Fruit fly (Drosophila melanogaster) whole organism, embryonic: ENCODE results near the gene zuc.

Experiments
- Ada2b ChIP-seq: fragments of 200-800 bp; sonication (Bioruptor generic); IDR thresholded peaks from 2 replicates; pipeline ENCODE4 v1.3.6; 2022; ENCODE audit warnings: missing biosample characterization, missing genetic modification characterization
- Atf3 ChIP-seq: fragments of 200-800 bp; sonication (Bioruptor generic); optimal IDR thresholded peaks from 3 replicates; lab custom pipeline; 2016; ENCODE audit warnings: missing biosample characterization, missing genetic modification characterization
- Blimp-1 ChIP-seq: fragments of 200-800 bp; sonication (Bioruptor generic); optimal IDR thresholded peaks from 3 replicates; lab custom pipeline; 2018; ENCODE audit warnings: missing biosample characterization, missing genetic modification characterization, mild to moderate bottlenecking, moderate library complexity, missing genetic modification reagents
- CG10147 ChIP-seq: fragments of 200-800 bp; sonication (Bioruptor generic); optimal IDR thresholded peaks from 2 replicates; lab custom pipeline; 2019; ENCODE audit warnings: missing biosample characterization, mild to moderate bottlenecking, missing genetic modification characterization, moderate library complexity
- CG10321 ChIP-seq: fragments of 200-800 bp; sonication (Bioruptor generic); IDR thresholded peaks from 2 replicates; pipeline ENCODE4 v1.3.6; 2022; ENCODE audit warnings: missing biosample characterization, missing genetic modification characterization
- CG10431 ChIP-seq: fragments of 200-800 bp; sonication (Bioruptor generic); optimal IDR thresholded peaks from 3 replicates; lab custom pipeline; 2018; ENCODE audit warnings: missing biosample characterization, mild to moderate bottlenecking, missing genetic modification characterization
- CG10654 ChIP-seq: fragments of 200-800 bp; sonication (Bioruptor generic); optimal IDR thresholded peaks from 2 replicates; lab custom pipeline; 2016; ENCODE audit warnings: missing biosample characterization, missing genetic modification characterization
- CG11456 ChIP-seq: fragments of 200-800 bp; sonication (Bioruptor generic); IDR thresholded peaks from 3 replicates; pipeline ENCODE4 v1.3.6; 2022; ENCODE audit warnings: missing biosample characterization, missing genetic modification characterization
- CG11560 ChIP-seq: fragments of 200-800 bp; sonication (Bioruptor generic); IDR thresholded peaks from 3 replicates; pipeline ENCODE4 v1.3.6; 2022; ENCODE audit warnings: missing biosample characterization, missing genetic modification characterization
- CG11723 ChIP-seq: fragments of 200-800 bp; sonication (Bioruptor generic); optimal IDR thresholded peaks from 2 replicates; lab custom pipeline; 2017; ENCODE audit warnings: missing biosample characterization, mild to moderate bottlenecking, missing genetic modification characterization
- CG12391 ChIP-seq: fragments of 200-800 bp; sonication (Bioruptor generic); optimal IDR thresholded peaks from 3 replicates; lab custom pipeline; 2018; ENCODE audit warnings: missing biosample characterization, mild to moderate bottlenecking, missing genetic modification characterization, moderate library complexity
- CG13424 ChIP-seq: fragments of 200-800 bp; sonication (Bioruptor generic); optimal IDR thresholded peaks from 2 replicates; lab custom pipeline; 2019; ENCODE audit warnings: missing biosample characterization, mild to moderate bottlenecking, missing genetic modification characterization, moderate library complexity
- CG13775 ChIP-seq: fragments of 200-800 bp; sonication (Bioruptor generic); optimal IDR thresholded peaks from 3 replicates; lab custom pipeline; 2017; ENCODE audit warnings: missing biosample characterization, mild to moderate bottlenecking, missing genetic modification characterization
- CG14860 ChIP-seq: fragments of 200-800 bp; sonication (Bioruptor generic); IDR thresholded peaks from 3 replicates; pipeline ENCODE4 v1.3.6; 2022; ENCODE audit warnings: missing biosample characterization, missing genetic modification characterization; ENCODE audit not compliant: partially characterized antibody
- CG1603 ChIP-seq: fragments of 200-800 bp; sonication (Bioruptor generic); optimal IDR thresholded peaks from 2 replicates; lab custom pipeline; 2019; ENCODE audit warnings: missing biosample characterization, mild to moderate bottlenecking, missing genetic modification characterization, moderate library complexity
- CG17328 ChIP-seq: fragments of 200-800 bp; sonication (Bioruptor generic); IDR thresholded peaks from 2 replicates; pipeline ENCODE4 v1.3.6; 2022; ENCODE audit warnings: missing biosample characterization, missing genetic modification characterization
- CG18476 ChIP-seq: fragments of 200-800 bp; sonication (Bioruptor generic); optimal IDR thresholded peaks from 2 replicates; lab custom pipeline; 2016; ENCODE audit warnings: missing biosample characterization, mild to moderate bottlenecking, missing genetic modification characterization
- CG2678 ChIP-seq: fragments of 200-800 bp; sonication (Bioruptor generic); optimal IDR thresholded peaks from 3 replicates; lab custom pipeline; 2019; ENCODE audit warnings: missing biosample characterization, mild to moderate bottlenecking, missing genetic modification characterization, moderate library complexity
- CG32532 ChIP-seq: fragments of 200-800 bp; sonication (Bioruptor generic); IDR thresholded peaks from 2 replicates; pipeline ENCODE4 v1.3.6; 2022; ENCODE audit warnings: missing biosample characterization, missing genetic modification characterization
- CG32772 ChIP-seq: fragments of 200-800 bp; sonication (Bioruptor generic); IDR thresholded peaks from 2 replicates; pipeline ENCODE4 v1.3.6; 2022; ENCODE audit warnings: missing biosample characterization, missing genetic modification characterization
- CG6254 ChIP-seq: fragments of 200-800 bp; sonication (Bioruptor generic); optimal IDR thresholded peaks from 3 replicates; lab custom pipeline; 2017; ENCODE audit warnings: mild to moderate bottlenecking, missing biosample characterization, missing genetic modification reagents, missing genetic modification characterization
- CG6654 ChIP-seq: fragments of 200-800 bp; sonication (Bioruptor generic); optimal IDR thresholded peaks from 2 replicates; lab custom pipeline; 2017; ENCODE audit warnings: missing biosample characterization, mild to moderate bottlenecking, missing genetic modification characterization
- CG6765 ChIP-seq: fragments of 200-800 bp; sonication (Bioruptor generic); optimal IDR thresholded peaks from 3 replicates; lab custom pipeline; 2017; ENCODE audit warnings: missing biosample characterization, mild to moderate bottlenecking, missing genetic modification characterization
- CG7357 ChIP-seq: fragments of 200-800 bp; sonication (Bioruptor generic); IDR thresholded peaks from 3 replicates; pipeline ENCODE4 v1.3.6; 2022; ENCODE audit warnings: missing biosample characterization, missing genetic modification characterization
- CG7928 ChIP-seq: fragments of 200-800 bp; sonication (Bioruptor generic); optimal IDR thresholded peaks from 2 replicates; lab custom pipeline; 2017; ENCODE audit warnings: missing biosample characterization, mild to moderate bottlenecking, missing genetic modification characterization
- CG8765 ChIP-seq: fragments of 200-800 bp; sonication (Bioruptor generic); IDR thresholded peaks from 2 replicates; pipeline ENCODE4 v1.3.6; 2022; ENCODE audit warnings: missing biosample characterization, missing genetic modification characterization
- CG8924 ChIP-seq: fragments of 200-800 bp; optimal IDR thresholded peaks from 3 replicates; lab custom pipeline; 2019; ENCODE audit warnings: missing biosample characterization, mild to moderate bottlenecking, missing genetic modification characterization, moderate library complexity
- CG9727 ChIP-seq: fragments of 200-800 bp; sonication (Bioruptor generic); optimal IDR thresholded peaks from 3 replicates; lab custom pipeline; 2017; ENCODE audit warnings: missing biosample characterization, mild to moderate bottlenecking, missing genetic modification characterization
- Chrac-16 ChIP-seq: fragments of 200-800 bp; sonication (Bioruptor generic); optimal IDR thresholded peaks from 3 replicates; lab custom pipeline; 2016; ENCODE audit warnings: missing biosample characterization, missing genetic modification characterization
- E2f2 ChIP-seq: fragments of 200-800 bp; sonication (Bioruptor generic); IDR thresholded peaks from 2 replicates; pipeline ENCODE4 v1.3.6; 2022; ENCODE audit warnings: missing biosample characterization, missing genetic modification characterization
- HLH3B ChIP-seq: fragments of 200-800 bp; sonication (Bioruptor generic); IDR thresholded peaks from 2 replicates; pipeline ENCODE4 v1.3.6; 2022; ENCODE audit warnings: missing biosample characterization, missing genetic modification characterization
- HLH4C ChIP-seq: fragments of 200-800 bp; sonication (Bioruptor generic); IDR thresholded peaks from 3 replicates; pipeline ENCODE4 v1.3.6; 2022; ENCODE audit warnings: missing biosample characterization, missing genetic modification characterization; ENCODE audit not compliant: partially characterized antibody
- Meics ChIP-seq: fragments of 200-800 bp; sonication (Bioruptor generic); optimal IDR thresholded peaks from 2 replicates; lab custom pipeline; 2017; ENCODE audit warnings: missing biosample characterization, mild to moderate bottlenecking, missing genetic modification characterization
- Neu2 ChIP-seq: fragments of 200-800 bp; sonication (Bioruptor generic); optimal IDR thresholded peaks from 3 replicates; lab custom pipeline; 2016; ENCODE audit warnings: missing biosample characterization, missing genetic modification characterization, borderline replicate concordance
- Opbp ChIP-seq: fragments of 200-800 bp; sonication (Bioruptor generic); IDR thresholded peaks from 3 replicates; pipeline ENCODE4 v1.3.6; 2022; ENCODE audit warnings: missing biosample characterization, missing genetic modification characterization; ENCODE audit not compliant: partially characterized antibody
- ac ChIP-seq: fragments of 200-800 bp; sonication (Bioruptor generic); optimal IDR thresholded peaks from 3 replicates; lab custom pipeline; 2017; ENCODE audit warnings: missing biosample characterization, mild to moderate bottlenecking, missing genetic modification characterization
- chm ChIP-seq: fragments of 200-800 bp; sonication (Bioruptor generic); IDR thresholded peaks from 2 replicates; pipeline ENCODE4 v1.3.6; 2022; ENCODE audit warnings: missing biosample characterization, missing genetic modification characterization
- fu2 ChIP-seq: fragments of 200-800 bp; sonication (Bioruptor generic); optimal IDR thresholded peaks from 2 replicates; lab custom pipeline; 2016; ENCODE audit warnings: missing biosample characterization, missing genetic modification characterization
- grau ChIP-seq: fragments of 200-800 bp; optimal IDR thresholded peaks from 3 replicates; lab custom pipeline; 2019; ENCODE audit warnings: missing biosample characterization, mild to moderate bottlenecking, missing genetic modification characterization, moderate library complexity
- gsb ChIP-seq: fragments of 200-800 bp; sonication (Bioruptor generic); IDR thresholded peaks from 2 replicates; pipeline ENCODE4 v1.3.6; 2022; ENCODE audit warnings: missing biosample characterization, missing genetic modification characterization
- gt ChIP-seq: fragments of 200-800 bp; sonication (Bioruptor generic); IDR thresholded peaks from 2 replicates; pipeline ENCODE4 v1.3.6; 2022; ENCODE audit warnings: missing biosample characterization, missing genetic modification characterization
- h ChIP-seq: fragments of >200 bp; optimal IDR thresholded peaks from 2 replicates; lab custom pipeline; 2017
- mirr ChIP-seq: fragments of 200-800 bp; sonication (Bioruptor generic); optimal IDR thresholded peaks from 3 replicates; lab custom pipeline; 2018; ENCODE audit warnings: missing biosample characterization, mild to moderate bottlenecking, missing genetic modification characterization
- nom ChIP-seq: fragments of 200-800 bp; sonication (Bioruptor generic); optimal IDR thresholded peaks from 2 replicates; lab custom pipeline; 2017; ENCODE audit warnings: missing biosample characterization, missing genetic modification characterization, mild to moderate bottlenecking, moderate library complexity, missing genetic modification reagents
- pros ChIP-seq: fragments of 200-800 bp; sonication (Bioruptor generic); optimal IDR thresholded peaks from 3 replicates; lab custom pipeline; 2019; ENCODE audit warnings: missing biosample characterization, mild to moderate bottlenecking, missing genetic modification characterization, moderate library complexity
- ro ChIP-seq: fragments of 200-800 bp; sonication (Bioruptor generic); IDR thresholded peaks from 2 replicates; pipeline ENCODE4 v1.3.6; 2022; ENCODE audit warnings: missing biosample characterization, missing genetic modification characterization
- salm ChIP-seq: fragments of 200-800 bp; sonication (Bioruptor generic); optimal IDR thresholded peaks from 2 replicates; lab custom pipeline; 2018; ENCODE audit warnings: missing biosample characterization, mild to moderate bottlenecking, missing genetic modification characterization
- sc ChIP-seq, 3 experiments: fragments of >200 bp in 2 of 3; fragments of 200-800 bp in 1 of 3; sonication (Bioruptor generic) in 1 of 3; optimal IDR thresholded peaks; 2 replicates in 2 of 3; 3 replicates in 1 of 3; lab custom pipeline; 2017; ENCODE audit warnings: mild to moderate bottlenecking in 1 of 3, missing biosample characterization in 1 of 3, missing genetic modification characterization in 1 of 3, missing genetic modification reagents in 1 of 3
- usp ChIP-seq: fragments of >200 bp; optimal IDR thresholded peaks from 2 replicates; lab custom pipeline; 2017; ENCODE audit warnings: missing biosample characterization, missing genetic modification characterization
- zen2 ChIP-seq: fragments of 200-800 bp; sonication (Bioruptor generic); IDR thresholded peaks from 3 replicates; pipeline ENCODE4 v1.3.6; 2022; ENCODE audit warnings: missing biosample characterization, missing genetic modification characterization; ENCODE audit not compliant: partially characterized antibody

zuc gene

DNA sequence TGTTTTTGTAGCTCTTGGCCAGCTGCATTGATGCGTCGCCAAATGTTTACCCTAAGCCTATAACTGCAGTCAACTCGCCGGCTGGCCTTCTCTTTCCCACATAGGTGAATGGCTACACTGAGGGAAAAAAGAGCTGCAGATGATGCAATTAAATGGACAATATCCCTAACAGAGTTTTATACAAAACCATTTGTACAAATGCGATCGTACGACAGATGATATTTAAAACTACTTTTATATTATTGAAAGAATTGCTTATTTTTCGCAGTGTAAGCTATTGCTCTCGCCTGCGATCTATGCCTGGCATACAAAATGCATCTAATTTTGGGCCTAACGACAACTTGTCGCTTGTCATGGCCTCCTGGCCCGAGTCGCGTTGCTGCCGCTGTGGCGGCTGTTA is 39.8 kb downstream of the zuc start (continued):
- TF ChIP-seq Atf3 (no peak), HLH4C (no peak), Chrac-16 (peak; percentile 47), E2f2 (GFP tag; lab: Robert Waterston, UW) (no peak), CG8765 (GFP tag; lab: Robert Waterston, UW) (peak; percentile 55; the same call in 1 of the 2 replicates), gt (no peak), CG9727 (GFP tag; lab: Kevin White, UChicago) (peak; percentile 31), CG11456 (GFP tag; lab: Robert Waterston, UW) (no peak), chm (GFP tag; lab: Robert Waterston, UW) (0 out of 2 replicates have a peak, but pooled peaks have one; percentile 36), sc (optimal IDR thresholded peaks at IDR 0.05; lab: Kevin White, UChicago) (no peak), sc (GFP tag; optimal IDR thresholded peaks at IDR 0.05; lab: Kevin White, UChicago) (peak; percentile 6), CG32772 (0 out of 2 replicates have a peak, but pooled peaks have one; percentile 27), HLH3B (GFP tag; lab: Robert Waterston, UW) (peak; percentile 37; the same call in 1 of the 2 replicates), CG10321 (GFP tag; lab: Robert Waterston, UW) (no peak), CG8924 (tag; lab: Kevin White, UChicago) (peak; percentile 48), CG10431 (GFP tag; lab: Kevin White, UChicago) (no peak), Opbp (GFP tag; lab: Robert Waterston, UW) (no peak), CG17328 (GFP tag; lab: Robert Waterston, UW) (peak; percentile 68), CG11723 (GFP tag; lab: Kevin White, UChicago) (peak; percentile 3), fu2 (GFP tag; lab: Kevin White, UChicago) (no peak), CG2678 (peak; percentile 22), ro (GFP tag; lab: Robert Waterston, UW) (no peak), pros (GFP tag; lab: Kevin White, UChicago) (no peak), h (no peak), CG6654 (GFP tag; lab: Kevin White, UChicago) (no peak), Neu2 (no peak), CG12391 (tag; lab: Kevin White, UChicago) (peak; percentile 44), CG1603 (tag; lab: Kevin White, UChicago) (peak; percentile 79), CG18476 (GFP tag; lab: Kevin White, UChicago) (peak; percentile 10), salm (tag; lab: Kevin White, UChicago) (no peak), CG7357 (GFP tag; lab: Robert Waterston, UW) (no peak), CG10654 (GFP tag; lab: Kevin White, UChicago) (peak; percentile 15), CG13424 (tag; lab: Kevin White, UChicago) (peak; percentile 49), Ada2b (GFP tag; lab: Robert Waterston, UW) (no peak), CG6765 (GFP tag; lab: Kevin White, UChicago) (no peak), gsb (GFP tag; lab: Robert Waterston, UW) (no peak), CG10147 (GFP tag; lab: Kevin White, UChicago) (no peak), ac (GFP tag; lab: Kevin White, UChicago) (no peak), CG7928 (no peak), grau (tag; lab: Kevin White, UChicago) (peak; percentile 44), CG32532 (0 out of 2 replicates have a peak, but pooled peaks have one; percentile 17), CG14860 (GFP tag; lab: Robert Waterston, UW) (no peak), usp (GFP tag; lab: Kevin White, UChicago) (no peak), nom (GFP tag; lab: Kevin White, UChicago) (no peak), mirr (GFP tag; lab: Kevin White, UChicago) (no peak), Blimp-1 (peak; percentile 36), CG11560 (tag; lab: Robert Waterston, UW) (no peak), CG6254 (GFP tag; lab: Kevin White, UChicago) (no peak), CG13775 (GFP tag; lab: Kevin White, UChicago) (peak; percentile 22), zen2 (GFP tag; lab: Robert Waterston, UW) (no peak), Meics (GFP tag; lab: Kevin White, UChicago) (no peak)
